Fruit fly (Drosophila melanogaster): Measurements from ENCODE around the gene Mur11Da.

- TF ChIP-seq h (optimal IDR thresholded peaks at IDR 0.05): no peak
- no peak for TF ChIP-seq psq (optimal IDR thresholded peaks at IDR 0.05)
- TF ChIP-seq Myc (optimal IDR thresholded peaks at IDR 0.05): no peak
- no peak for TF ChIP-seq insv (optimal IDR thresholded peaks at IDR 0.05)
- no peak for TF ChIP-seq Sin3A (optimal IDR thresholded peaks at IDR 0.05)
- no peak for TF ChIP-seq ttk (optimal IDR thresholded peaks at IDR 0.05)
Observed at dm6 chrX:12923258-12923901, 44.3 kb upstream of the Mur11Da start.

Measured in Kc167 (cell line).